Comparison of ENCODE assay signal across 4 worm cellular contexts in the genomic region with DNA sequence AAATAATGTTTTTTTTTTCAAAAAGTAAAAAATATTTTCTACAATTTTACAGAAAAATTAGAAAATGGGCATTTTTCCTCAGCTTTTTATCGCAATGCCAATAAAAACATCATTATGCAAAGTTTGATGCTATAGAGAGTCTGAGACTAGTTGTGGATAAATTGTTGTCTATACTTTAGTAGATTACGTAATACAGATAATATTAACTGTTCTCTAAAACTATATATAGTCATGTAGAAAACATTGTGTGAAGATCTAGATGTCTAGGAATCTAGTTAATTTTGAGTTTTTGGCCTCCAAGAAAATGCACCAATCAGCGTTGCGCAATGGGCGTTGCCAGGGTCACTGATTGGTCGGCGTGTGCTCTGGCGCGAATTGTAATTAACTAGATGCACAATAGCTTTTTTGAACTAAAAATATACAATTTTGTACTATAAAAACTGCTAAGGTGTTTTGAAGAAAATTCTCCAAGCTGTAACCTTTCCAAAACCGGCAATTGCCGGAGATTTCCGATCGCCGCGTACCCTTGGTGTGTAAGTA.
TF ChIP-seq lines count a peak whose summit lies in the region.

No protein-coding gene starts in this region.

TF ChIP-seq in whole organism, L1 larva, 84 proteins besides CTCF, POLR2A, EP300 and RAD21:
- TF ChIP-seq xbp-1 (tag; optimal IDR thresholded peaks at IDR 0.05; lab: Kevin White, UChicago) (peak; percentile 62), pax-3 (tag; optimal IDR thresholded peaks at IDR 0.05; lab: Kevin White, UChicago) (no peak)

TF ChIP-seq in whole organism, L3 larva, 47 proteins besides CTCF, POLR2A, EP300 and RAD21:
- TF ChIP-seq nfya-1 (tag; optimal IDR thresholded peaks at IDR 0.05; lab: Kevin White, UChicago; ENCODE audit: insufficient read depth) = peak; percentile 83
- TF ChIP-seq nhr-23 (tag; optimal IDR thresholded peaks at IDR 0.05; lab: Kevin White, UChicago) = no peak

TF ChIP-seq in whole organism, late embryonic, 69 proteins besides CTCF, POLR2A, EP300 and RAD21:
- no peak for TF ChIP-seq ceh-48 (tag; optimal IDR thresholded peaks at IDR 0.05; lab: Kevin White, UChicago)
- TF ChIP-seq nfya-1 (tag; optimal IDR thresholded peaks at IDR 0.05; lab: Kevin White, UChicago) = peak; percentile 80

TF ChIP-seq in whole organism, mixed stage, embryonic, 35 proteins besides CTCF, POLR2A, EP300 and RAD21:
- TF ChIP-seq zip-8 (tag; optimal IDR thresholded peaks at IDR 0.05; lab: Kevin White, UChicago) (peak; percentile 52), nhr-2 (tag; optimal IDR thresholded peaks at IDR 0.05; lab: Kevin White, UChicago) (no peak)
